Worm (Caenorhabditis elegans) whole organism, L3 larva: ENCODE results near the gene C48B4.9.

ENCODE experiments used
- aly-2 ChIP-seq: fragments of 150-350 bp; optimal IDR thresholded peaks from 2 replicates; lab custom pipeline; 2014; ENCODE audit warnings: missing biosample characterization, missing genetic modification characterization
- ama-1 ChIP-seq: fragments of 150-350 bp; optimal IDR thresholded peaks from 2 replicates; lab custom pipeline; 2018
- ceh-16 ChIP-seq: sonication (generic microtip); optimal IDR thresholded peaks from 2 replicates; lab custom pipeline; 2017; ENCODE audit warnings: missing biosample characterization, missing genetic modification characterization
- ceh-28 ChIP-seq: fragments of 150-350 bp; optimal IDR thresholded peaks from 2 replicates; lab custom pipeline; 2014; ENCODE audit warnings: missing biosample characterization, missing genetic modification reagents, missing genetic modification characterization
- ceh-82 ChIP-seq: fragments of 150-350 bp; optimal IDR thresholded peaks from 2 replicates; lab custom pipeline; 2014; ENCODE audit warnings: missing biosample characterization, missing genetic modification characterization
- ceh-9 ChIP-seq: sonication (generic microtip); optimal IDR thresholded peaks from 2 replicates; lab custom pipeline; 2018; ENCODE audit warnings: missing biosample characterization, missing genetic modification characterization
- daf-12 ChIP-seq: fragments of 150-350 bp; optimal IDR thresholded peaks from 2 replicates; lab custom pipeline; 2014; ENCODE audit warnings: missing biosample characterization, missing genetic modification reagents, missing genetic modification characterization
- egl-27 ChIP-seq: sonication (generic microtip); optimal IDR thresholded peaks from 4 replicates; lab custom pipeline; 2017; ENCODE audit warnings: missing biosample characterization, missing genetic modification reagents, missing genetic modification characterization
- egl-5 ChIP-seq: fragments of 150-350 bp; optimal IDR thresholded peaks from 2 replicates; lab custom pipeline; 2017; ENCODE audit warnings: missing biosample characterization, missing genetic modification reagents, missing genetic modification characterization, inconsistent platforms
- elt-2 ChIP-seq: sonication (generic microtip); optimal IDR thresholded peaks from 2 replicates; lab custom pipeline; 2016; ENCODE audit warnings: missing genetic modification reagents, mild to moderate bottlenecking, missing genetic modification characterization, missing compliant biosample characterization
- elt-3 ChIP-seq, 3 experiments: fragments of 150-350 bp in 1 of 3; sonication (generic microtip) in 2 of 3; optimal IDR thresholded peaks; 2 replicates in 2 of 3; 4 replicates in 1 of 3; lab custom pipeline; 2014 to 2017; ENCODE audit warnings: missing biosample characterization in 3 of 3, missing genetic modification characterization in 3 of 3
- fkh-10 ChIP-seq: sonication (generic microtip); optimal IDR thresholded peaks from 2 replicates; lab custom pipeline; 2017; ENCODE audit warnings: missing biosample characterization, missing genetic modification reagents, missing genetic modification characterization
- fkh-2 ChIP-seq: fragments of 150-350 bp; optimal IDR thresholded peaks from 2 replicates; lab custom pipeline; 2014; ENCODE audit warnings: missing biosample characterization, missing genetic modification reagents, missing genetic modification characterization
- fos-1 ChIP-seq: fragments of 150-350 bp; optimal IDR thresholded peaks from 2 replicates; lab custom pipeline; 2014; ENCODE audit warnings: missing biosample characterization, missing genetic modification characterization
- hmg-11 ChIP-seq: sonication (generic microtip); optimal IDR thresholded peaks from 2 replicates; lab custom pipeline; 2016; ENCODE audit warnings: missing genetic modification characterization, missing compliant biosample characterization
- jun-1 ChIP-seq: fragments of 150-350 bp; optimal IDR thresholded peaks from 2 replicates; lab custom pipeline; 2014; ENCODE audit warnings: missing biosample characterization, missing genetic modification reagents, missing genetic modification characterization
- lin-15B ChIP-seq: fragments of 150-350 bp; optimal IDR thresholded peaks from 2 replicates; lab custom pipeline; 2014; ENCODE audit warnings: missing biosample characterization, missing genetic modification characterization
- lin-39 ChIP-seq: fragments of 150-350 bp; optimal IDR thresholded peaks from 2 replicates; lab custom pipeline; 2018; ENCODE audit warnings: missing biosample characterization, missing genetic modification reagents, missing genetic modification characterization
- lsy-12 ChIP-seq: sonication (generic microtip); optimal IDR thresholded peaks from 2 replicates; lab custom pipeline; 2016; ENCODE audit warnings: mild to moderate bottlenecking, missing genetic modification characterization, missing compliant biosample characterization
- mdl-1 ChIP-seq: fragments of 150-350 bp; optimal IDR thresholded peaks from 2 replicates; lab custom pipeline; 2014; ENCODE audit warnings: missing biosample characterization, missing genetic modification characterization
- nfya-1 ChIP-seq: sonication (generic microtip); optimal IDR thresholded peaks from 2 replicates; lab custom pipeline; 2017; ENCODE audit warnings: missing genetic modification characterization, mild to moderate bottlenecking, missing compliant biosample characterization, antibody characterized with exemption, moderate library complexity; ENCODE audit not compliant: insufficient read depth
- nhr-11 ChIP-seq: fragments of 150-350 bp; optimal IDR thresholded peaks from 2 replicates; lab custom pipeline; 2014; ENCODE audit warnings: missing biosample characterization, missing genetic modification characterization
- nhr-12 ChIP-seq: fragments of 150-350 bp; optimal IDR thresholded peaks from 2 replicates; lab custom pipeline; 2014; ENCODE audit warnings: missing biosample characterization, missing genetic modification characterization
- nhr-23 ChIP-seq: fragments of 150-350 bp; optimal IDR thresholded peaks from 2 replicates; lab custom pipeline; 2014; ENCODE audit warnings: missing biosample characterization, missing genetic modification reagents, missing genetic modification characterization
- nhr-237 ChIP-seq: fragments of 150-350 bp; optimal IDR thresholded peaks from 2 replicates; lab custom pipeline; 2014; ENCODE audit warnings: missing biosample characterization, missing genetic modification characterization
- nhr-25 ChIP-seq: sonication (generic microtip); optimal IDR thresholded peaks from 2 replicates; lab custom pipeline; 2017; ENCODE audit warnings: missing biosample characterization, missing genetic modification characterization
- nhr-28 ChIP-seq: fragments of 150-350 bp; optimal IDR thresholded peaks from 2 replicates; lab custom pipeline; 2014; ENCODE audit warnings: missing biosample characterization, missing genetic modification characterization
- nhr-43 ChIP-seq: sonication (generic microtip); optimal IDR thresholded peaks from 2 replicates; lab custom pipeline; 2016; ENCODE audit warnings: mild to moderate bottlenecking, missing genetic modification characterization, missing compliant biosample characterization; ENCODE audit not compliant: poor library complexity, severe bottlenecking
- nhr-67 ChIP-seq: fragments of 150-350 bp; optimal IDR thresholded peaks from 2 replicates; lab custom pipeline; 2014; ENCODE audit warnings: missing biosample characterization, missing genetic modification characterization
- nhr-76 ChIP-seq: fragments of 150-350 bp; sonication (generic microtip); optimal IDR thresholded peaks from 5 replicates; lab custom pipeline; 2014; ENCODE audit warnings: missing biosample characterization, missing genetic modification characterization
- nhr-77 ChIP-seq: fragments of 150-350 bp; optimal IDR thresholded peaks from 2 replicates; lab custom pipeline; 2014; ENCODE audit warnings: missing biosample characterization, missing genetic modification characterization
- pha-4 ChIP-seq: fragments of 150-350 bp; optimal IDR thresholded peaks from 2 replicates; lab custom pipeline; 2014; ENCODE audit warnings: missing biosample characterization, missing genetic modification reagents, missing genetic modification characterization
- pqm-1 ChIP-seq: fragments of 150-350 bp; optimal IDR thresholded peaks from 2 replicates; lab custom pipeline; 2017; ENCODE audit warnings: missing biosample characterization, missing genetic modification characterization, inconsistent platforms
- sea-2 ChIP-seq: fragments of 150-350 bp; sonication (generic microtip); optimal IDR thresholded peaks from 4 replicates; lab custom pipeline; 2014; ENCODE audit warnings: missing biosample characterization, missing genetic modification reagents, missing genetic modification characterization
- skn-1 ChIP-seq: fragments of 150-350 bp; optimal IDR thresholded peaks from 2 replicates; lab custom pipeline; 2014; ENCODE audit warnings: missing biosample characterization, missing genetic modification characterization
- snpc-4 ChIP-seq: fragments of 150-350 bp; optimal IDR thresholded peaks from 2 replicates; lab custom pipeline; 2014; ENCODE audit warnings: missing biosample characterization, missing genetic modification characterization
- tbx-2 ChIP-seq: sonication (generic microtip); optimal IDR thresholded peaks from 2 replicates; lab custom pipeline; 2016; ENCODE audit warnings: mild to moderate bottlenecking, missing genetic modification characterization, missing compliant biosample characterization
- unc-62 ChIP-seq: fragments of 150-350 bp; sonication (generic microtip); optimal IDR thresholded peaks from 4 replicates; lab custom pipeline; 2014; ENCODE audit warnings: missing biosample characterization, missing genetic modification reagents, missing genetic modification characterization
- zag-1 ChIP-seq: fragments of 150-350 bp; optimal IDR thresholded peaks from 2 replicates; lab custom pipeline; 2014; ENCODE audit warnings: missing biosample characterization, missing genetic modification characterization
- ztf-11 ChIP-seq: fragments of 150-350 bp; optimal IDR thresholded peaks from 2 replicates; lab custom pipeline; 2014; ENCODE audit warnings: missing biosample characterization, missing genetic modification characterization
- ztf-4 ChIP-seq: fragments of 150-350 bp; optimal IDR thresholded peaks from 2 replicates; lab custom pipeline; 2014; ENCODE audit warnings: missing biosample characterization, missing genetic modification characterization

Gene C48B4.9

DNA sequence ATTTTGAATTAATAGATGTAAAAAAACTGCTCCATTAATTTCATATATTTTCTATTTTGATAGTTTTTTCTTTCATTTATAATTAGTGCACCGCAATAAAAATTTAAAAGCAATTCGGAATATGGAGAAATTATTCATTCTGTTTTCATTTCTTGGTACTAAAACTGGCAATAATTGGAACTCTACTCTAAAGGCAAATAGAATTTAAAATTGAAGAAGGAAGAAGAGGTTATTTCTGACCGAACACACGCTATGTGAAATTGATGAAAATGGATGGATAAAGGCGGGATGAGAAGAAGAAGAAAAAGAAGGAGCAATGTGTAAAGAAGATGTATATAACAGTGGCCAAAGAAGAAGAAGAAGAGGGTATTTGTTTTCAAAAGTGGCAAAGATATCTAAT, 20.1 kb upstream of the C48B4.9 start:
- TF ChIP-seq hmg-11 (tag; lab: Kevin White, UChicago) (no peak), nhr-237 (tag; lab: Kevin White, UChicago) (no peak), nhr-77 (tag; lab: Kevin White, UChicago) (no peak), fkh-2 (tag; lab: Kevin White, UChicago) (no peak), snpc-4 (tag; lab: Kevin White, UChicago) (no peak)

DNA sequence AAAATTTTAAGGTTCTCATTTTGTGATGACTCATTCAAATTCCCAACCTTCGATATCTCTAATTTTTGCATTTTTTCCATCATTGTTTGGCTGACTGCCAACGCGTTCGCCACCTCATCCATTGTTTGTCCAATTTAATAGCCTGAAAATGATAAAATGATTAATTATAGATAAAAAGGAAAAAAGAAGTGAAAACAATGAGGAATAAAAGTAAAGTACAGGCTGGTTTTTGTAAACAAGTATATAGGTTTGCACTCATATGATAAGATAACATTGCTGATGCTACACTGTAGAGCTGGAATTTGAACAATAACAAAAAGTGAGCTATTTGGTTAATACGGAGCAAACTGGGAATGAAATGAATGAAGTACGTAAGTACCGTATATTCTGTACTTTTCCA, 19.1 kb upstream of the C48B4.9 start, which contains the start of gene C48B4.3:
C48B4.3 (minus strand) TSS at position 149 of the 400 bp plus-strand sequence.
- TF ChIP-seq jun-1 (peak; percentile 42), nhr-43 (tag; lab: Kevin White, UChicago) (no peak), fkh-10 (GFP tag; lab: Kevin White, UChicago) (no peak), unc-62 (no peak), nhr-12 (tag; lab: Kevin White, UChicago) (no peak), pha-4 (peak; percentile 65), lin-15B (no peak), ceh-16 (tag; lab: Kevin White, UChicago) (no peak), elt-2 (tag; lab: Kevin White, UChicago) (peak; percentile 59), ztf-4 (tag; lab: Kevin White, UChicago) (no peak), nhr-28 (no peak), nhr-76 (no peak), pqm-1 (tag; lab: Kevin White, UChicago) (peak; percentile 92), zag-1 (tag; lab: Kevin White, UChicago) (no peak), snpc-4 (tag; lab: Kevin White, UChicago) (no peak), skn-1 (tag; lab: Kevin White, UChicago) (no peak)

DNA sequence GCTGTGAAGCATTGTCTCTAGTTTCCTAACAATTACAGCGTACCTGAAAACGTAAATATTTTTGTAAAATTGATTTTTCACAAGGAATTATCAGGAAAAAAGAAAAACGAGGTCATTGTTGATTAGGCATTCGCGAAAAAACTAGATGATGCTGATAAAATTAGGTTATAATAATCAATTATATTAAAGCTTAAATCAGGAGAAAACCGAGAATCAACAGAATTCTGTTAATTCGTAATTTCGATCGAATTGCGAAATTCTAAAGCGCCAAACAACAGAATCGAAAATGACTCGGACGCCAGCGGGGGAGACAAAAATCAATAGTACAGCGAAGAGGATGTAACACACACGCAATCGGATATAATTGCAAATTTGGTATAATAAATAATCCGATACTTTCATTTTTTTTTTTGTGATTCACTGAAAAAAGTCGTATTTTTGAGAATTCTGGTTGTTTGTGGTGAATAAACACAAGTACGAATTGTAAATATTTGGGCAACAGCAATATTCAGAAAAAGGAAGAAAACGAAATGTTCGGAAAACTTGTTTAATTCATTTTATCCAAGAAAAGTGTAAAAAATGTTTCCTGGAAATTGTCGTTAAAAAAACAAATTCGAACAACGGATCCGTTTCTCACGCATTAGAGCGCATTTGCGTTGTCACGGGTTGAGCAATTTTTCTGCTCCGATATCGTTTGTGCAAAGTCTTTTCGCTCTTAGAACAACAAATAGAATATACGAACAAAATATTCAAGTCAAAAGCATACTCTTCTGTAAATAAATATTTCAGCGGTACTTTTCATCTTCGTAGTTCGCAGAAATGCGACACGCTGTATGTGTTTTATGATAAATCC, 17.1 kb upstream of the C48B4.9 start, which contains the start of gene ced-7:
ced-7 (minus strand) TSS at position 51 of the 853 bp plus-strand sequence.
- TF ChIP-seq pha-4 (peak; percentile 19), lin-15B (peak; percentile 67), snpc-4 (tag; lab: Kevin White, UChicago) (peak; percentile 27), sea-2 (no peak), nfya-1 (tag; lab: Kevin White, UChicago) (peak; percentile 46), ceh-28 (tag; lab: Kevin White, UChicago) (peak; percentile 12), lin-39 (peak; percentile 22), fkh-2 (tag; lab: Kevin White, UChicago) (no peak), skn-1 (tag; lab: Kevin White, UChicago) (no peak)

DNA sequence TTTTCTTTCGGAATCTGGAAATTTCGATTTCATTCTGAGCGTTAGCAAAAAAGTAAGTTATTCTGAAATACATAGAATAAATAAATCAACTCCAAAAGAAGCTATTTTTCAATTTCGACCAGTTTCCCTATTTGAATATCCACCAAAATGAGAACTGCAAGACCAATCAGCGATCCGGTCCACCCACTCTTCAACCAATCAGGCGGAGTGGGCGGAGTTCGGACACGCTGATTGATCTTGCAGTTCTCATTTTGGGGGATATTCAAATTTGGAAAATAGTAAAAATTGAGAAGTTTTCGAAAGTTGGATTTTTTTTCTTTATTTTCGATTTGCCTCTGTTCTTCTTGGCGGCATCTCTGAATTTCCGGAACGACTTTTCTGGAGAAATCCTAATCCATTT, 7.7 kb upstream of the C48B4.9 start:
- TF ChIP-seq nfya-1 (tag; lab: Kevin White, UChicago) (peak; percentile 100), ztf-11 (tag; lab: Kevin White, UChicago) (no peak), egl-5 (tag; lab: Kevin White, UChicago) (no peak), lin-15B (peak; percentile 45), lsy-12 (tag; lab: Kevin White, UChicago) (no peak), fos-1 (tag; lab: Kevin White, UChicago) (no peak), ceh-82 (no peak), aly-2 (tag; lab: Kevin White, UChicago) (no peak), egl-27 (tag; lab: Kevin White, UChicago) (no peak), nhr-23 (no peak), nhr-28 (no peak)

DNA sequence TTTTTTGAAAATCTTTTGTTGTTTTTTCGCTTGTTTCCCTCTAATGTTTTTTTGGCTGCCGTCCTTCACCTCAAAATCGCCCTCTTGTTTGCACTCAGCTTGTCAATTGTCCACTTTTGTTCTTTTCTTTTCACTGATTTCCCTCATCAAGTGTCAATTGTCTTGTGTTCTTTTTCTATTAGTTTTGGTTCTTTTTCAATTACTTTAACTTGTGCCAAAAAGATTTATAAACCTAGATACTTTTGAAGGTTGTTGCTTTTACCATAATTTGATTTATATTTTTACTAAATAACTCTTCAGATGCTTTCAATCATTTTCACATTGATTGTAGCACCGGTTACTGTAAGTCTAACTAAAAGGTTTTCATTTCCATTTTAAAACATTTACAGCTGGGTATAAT, 5.3 kb upstream of the C48B4.9 start, which contains the start of gene C48B4.13:
C48B4.13 (plus strand) TSS at position 301 of the 400 bp plus-strand sequence.
- no peak for TF ChIP-seq nhr-11 (tag; lab: Kevin White, UChicago)
- no peak for TF ChIP-seq elt-2 (tag; lab: Kevin White, UChicago)
- TF ChIP-seq daf-12: no peak
- no peak for TF ChIP-seq ceh-9
- no peak for TF ChIP-seq tbx-2 (tag; lab: Kevin White, UChicago)
- TF ChIP-seq nhr-25 (tag; lab: Kevin White, UChicago): no peak
- TF ChIP-seq elt-3 (tag; optimal IDR thresholded peaks at IDR 0.05; lab: Kevin White, UChicago): no peak
- no peak for TF ChIP-seq pqm-1 (tag; lab: Kevin White, UChicago)
- no peak for TF ChIP-seq nhr-28
- TF ChIP-seq ceh-28 (tag; lab: Kevin White, UChicago): no peak
- TF ChIP-seq mdl-1 (tag; lab: Kevin White, UChicago): no peak
- no peak for TF ChIP-seq nhr-67 (tag; lab: Kevin White, UChicago)
- no peak for TF ChIP-seq ama-1
- TF ChIP-seq lin-39: no peak
- TF ChIP-seq zag-1 (tag; lab: Kevin White, UChicago): no peak
- no peak for TF ChIP-seq egl-27 (tag; lab: Kevin White, UChicago)
- no peak for TF ChIP-seq skn-1 (tag; lab: Kevin White, UChicago)
- TF ChIP-seq fkh-2 (tag; lab: Kevin White, UChicago): no peak
- no peak for TF ChIP-seq aly-2 (tag; lab: Kevin White, UChicago)
